Fruit fly (Drosophila melanogaster): ENCODE data around the gene Polr3H.

dm6 chr3L:11695063-11695462 is 46.5 kb downstream of the Polr3H start:
- TF ChIP-seq pan (optimal IDR thresholded peaks at IDR 0.05): no peak
- TF ChIP-seq Dll (optimal IDR thresholded peaks at IDR 0.05): no peak
- TF ChIP-seq EcR (GFP tag; optimal IDR thresholded peaks at IDR 0.05): no peak
- no peak for TF ChIP-seq psq (optimal IDR thresholded peaks at IDR 0.05)

All from whole organism.